Fruit fly (Drosophila melanogaster) ovary, adult (tissue): ENCODE results near the gene Pex7.

ENCODE experiments used
- CG17801 ChIP-seq: fragments of 200-800 bp; optimal IDR thresholded peaks from 2 replicates; lab custom pipeline; 2019; ENCODE audit warnings: missing biosample characterization, mild to moderate bottlenecking, missing genetic modification characterization, moderate library complexity; ENCODE audit not compliant: partially characterized antibody

Gene Pex7

DNA sequence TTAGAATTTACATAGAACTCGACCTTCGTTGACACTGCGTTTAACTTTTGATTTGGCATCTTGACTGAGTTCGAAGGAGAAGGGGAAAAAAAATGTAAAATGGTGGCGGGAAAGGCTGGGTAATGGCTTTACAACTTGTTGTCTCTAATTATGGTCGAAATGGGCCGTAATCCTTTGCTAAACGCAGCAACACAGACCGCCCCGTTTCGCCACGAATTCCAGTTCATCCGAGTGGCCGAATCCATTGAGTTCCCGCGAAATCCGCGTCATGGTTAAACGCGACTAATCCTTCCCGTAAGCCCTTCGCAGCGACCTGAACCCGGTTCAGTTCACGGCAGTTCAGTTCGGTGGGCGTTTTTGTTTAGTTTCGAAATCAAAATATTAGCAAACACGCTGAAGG is 19.2 kb downstream of the Pex7 start:
- TF ChIP-seq CG17801: no peak

dm6 chr3L:8667809-8668593 is 21.1 kb downstream of the Pex7 start:
- TF ChIP-seq CG17801: no peak

dm6 chr3L:8669087-8669486 is 22.1 kb downstream of the Pex7 start:
- no peak for TF ChIP-seq CG17801

DNA sequence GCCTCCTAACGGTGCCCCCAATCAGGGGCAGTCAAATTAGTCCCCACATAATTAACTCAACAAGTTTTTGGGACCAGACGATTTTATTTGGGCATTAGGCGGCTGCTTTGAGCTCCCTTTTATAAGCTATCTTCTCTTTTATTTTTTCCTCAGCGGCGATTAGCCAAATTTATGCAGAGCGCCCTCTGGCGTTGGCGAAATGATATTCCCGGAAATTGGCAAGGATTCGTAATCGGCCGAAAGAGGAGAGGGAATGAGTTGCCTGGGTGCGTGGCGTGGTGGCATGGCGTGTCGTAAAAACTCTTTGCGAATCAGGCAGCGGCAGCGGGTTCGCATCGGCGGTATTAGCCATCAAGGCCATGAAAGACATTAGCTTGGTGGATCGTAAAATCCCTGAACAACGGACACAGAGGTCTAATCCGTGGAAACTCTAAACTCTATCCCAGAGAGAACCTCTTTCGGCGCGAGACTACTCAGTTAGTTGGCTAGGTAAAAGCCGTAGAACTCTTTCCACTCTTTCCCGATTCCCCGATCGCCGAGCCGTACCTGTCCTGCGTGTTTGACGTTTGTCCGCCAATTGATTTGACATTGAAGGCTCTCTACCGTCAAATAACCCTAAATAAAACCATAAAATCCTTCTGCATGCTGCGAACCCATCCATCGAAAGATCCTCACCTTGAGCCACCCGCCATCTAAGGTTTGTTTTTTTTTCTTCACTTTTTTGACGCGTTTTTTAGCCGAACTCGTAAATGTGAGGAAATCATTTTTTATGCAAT is 23.1 kb downstream of the Pex7 start:
- no peak for TF ChIP-seq CG17801

DNA sequence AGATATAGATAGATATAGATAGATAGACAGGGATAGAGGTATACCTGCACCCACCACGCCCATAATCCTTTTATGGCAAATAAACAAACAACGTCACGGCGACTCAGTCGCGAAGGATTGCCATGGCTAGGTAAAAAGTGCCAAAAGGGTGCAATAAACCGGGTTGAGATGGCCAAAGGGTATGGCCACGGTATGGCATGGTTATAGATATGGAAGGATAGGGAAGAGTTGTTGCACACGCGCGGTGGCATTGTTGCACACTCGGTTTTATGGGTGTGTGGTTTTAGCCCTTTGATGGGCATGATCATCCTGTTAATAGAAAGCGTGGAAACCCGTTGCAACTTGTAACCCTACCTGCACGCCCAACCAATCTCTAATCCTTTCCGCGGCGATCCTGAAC is 24.0 kb downstream of the Pex7 start:
- no peak for TF ChIP-seq CG17801

DNA sequence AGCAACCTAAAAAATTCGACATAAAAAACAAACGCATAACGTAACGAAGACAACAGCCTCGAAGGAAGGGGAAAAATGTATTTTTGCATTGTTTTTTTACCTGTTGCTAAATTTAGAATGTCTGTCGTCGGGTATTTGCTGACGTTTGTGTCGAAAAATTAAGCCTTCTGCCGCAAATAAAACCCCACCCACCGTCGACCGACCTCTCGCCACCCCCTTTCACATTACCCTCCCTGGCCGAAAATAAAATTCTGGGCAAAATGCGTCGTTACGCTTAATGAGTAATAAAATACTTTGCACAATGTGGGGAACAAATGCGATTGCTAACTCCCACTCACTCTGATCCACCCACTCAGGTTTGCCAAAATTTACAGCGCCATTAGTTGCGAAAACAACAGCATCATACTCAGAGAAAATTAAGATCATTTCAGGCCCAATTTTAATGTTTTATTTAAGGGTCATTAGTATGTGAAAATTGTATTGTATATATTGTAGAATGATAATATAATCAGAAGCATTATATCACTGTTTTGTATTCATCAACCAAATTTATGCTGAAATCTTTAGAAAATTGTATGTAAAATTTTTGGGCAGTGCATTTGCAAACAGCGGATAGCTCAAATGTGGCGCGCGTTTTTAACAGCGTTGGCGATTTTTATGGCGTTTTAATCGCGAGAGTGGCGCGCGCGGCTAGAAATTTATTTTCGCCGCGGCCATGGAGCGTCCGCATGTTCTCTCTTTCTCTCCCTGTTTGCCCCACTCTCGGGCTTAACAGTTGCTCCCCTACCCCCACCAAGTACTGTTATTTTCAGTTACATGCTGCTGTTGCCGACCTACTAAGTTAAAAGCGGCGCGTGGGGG is 25.5 kb downstream of the Pex7 start:
- TF ChIP-seq CG17801: no peak

dm6 chr3L:8673377-8674000 is 26.5 kb downstream of the Pex7 start:
- TF ChIP-seq CG17801: no peak

- no peak for TF ChIP-seq CG17801
Observed at dm6 chr3L:8675029-8675544, 28.1 kb downstream of the Pex7 start.

DNA sequence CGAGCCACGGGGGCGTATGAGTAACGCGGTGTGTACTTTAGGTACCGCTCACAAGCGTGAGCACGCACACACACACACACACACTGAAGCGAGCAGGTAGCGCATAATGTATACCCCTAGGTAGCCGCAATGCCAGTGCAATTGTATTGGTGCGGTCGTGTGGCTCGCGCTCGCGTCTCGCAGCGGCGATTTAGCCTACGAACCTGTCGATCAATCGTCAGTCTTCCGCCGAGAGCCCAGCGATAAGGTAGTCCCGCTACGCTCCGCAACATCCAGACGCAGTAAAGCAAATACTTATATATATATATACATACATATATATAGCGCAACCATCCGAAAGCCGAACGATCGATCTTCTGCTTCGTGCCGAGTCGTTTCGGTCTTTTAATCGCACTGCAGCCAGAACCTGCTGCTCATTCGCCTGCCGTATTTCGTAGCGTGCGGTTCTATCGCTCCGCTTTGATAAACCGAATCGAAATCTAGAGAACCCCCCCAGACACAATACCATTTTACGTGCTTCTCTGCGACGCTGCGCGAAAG is 28.7 kb downstream of the Pex7 start, which contains the start of gene hry:
TSS of gene hry (plus strand) at position 215 of the 540 bp plus-strand sequence.
- TF ChIP-seq CG17801: peak; percentile 88

- no peak for TF ChIP-seq CG17801
Observed at dm6 chr3L:8676500-8676899, 29.6 kb downstream of the Pex7 start.

- TF ChIP-seq CG17801: no peak
Observed at dm6 chr3L:8677774-8678173, 30.8 kb downstream of the Pex7 start.

- TF ChIP-seq CG17801: no peak
Observed at dm6 chr3L:8680353-8680752, 33.4 kb downstream of the Pex7 start.

DNA sequence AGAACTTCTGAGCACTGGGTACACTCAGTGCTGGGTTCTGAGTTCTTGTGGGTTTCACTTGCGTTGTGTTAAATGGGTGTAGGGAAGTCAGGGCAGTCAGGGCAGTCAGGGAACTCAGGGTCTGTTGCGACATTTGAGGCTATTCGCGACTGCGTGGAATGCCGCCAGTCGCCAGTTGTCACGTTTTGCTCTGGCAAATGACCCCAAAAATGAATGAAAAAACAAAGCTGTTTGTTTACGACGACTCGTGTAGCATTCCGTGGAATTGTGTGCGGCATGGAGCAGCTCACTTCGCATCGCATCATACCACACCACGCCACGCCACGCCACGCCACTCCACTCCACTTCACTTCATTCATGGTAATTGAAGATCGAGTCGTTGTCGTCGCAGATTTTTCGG is 34.3 kb downstream of the Pex7 start:
- TF ChIP-seq CG17801: no peak

DNA sequence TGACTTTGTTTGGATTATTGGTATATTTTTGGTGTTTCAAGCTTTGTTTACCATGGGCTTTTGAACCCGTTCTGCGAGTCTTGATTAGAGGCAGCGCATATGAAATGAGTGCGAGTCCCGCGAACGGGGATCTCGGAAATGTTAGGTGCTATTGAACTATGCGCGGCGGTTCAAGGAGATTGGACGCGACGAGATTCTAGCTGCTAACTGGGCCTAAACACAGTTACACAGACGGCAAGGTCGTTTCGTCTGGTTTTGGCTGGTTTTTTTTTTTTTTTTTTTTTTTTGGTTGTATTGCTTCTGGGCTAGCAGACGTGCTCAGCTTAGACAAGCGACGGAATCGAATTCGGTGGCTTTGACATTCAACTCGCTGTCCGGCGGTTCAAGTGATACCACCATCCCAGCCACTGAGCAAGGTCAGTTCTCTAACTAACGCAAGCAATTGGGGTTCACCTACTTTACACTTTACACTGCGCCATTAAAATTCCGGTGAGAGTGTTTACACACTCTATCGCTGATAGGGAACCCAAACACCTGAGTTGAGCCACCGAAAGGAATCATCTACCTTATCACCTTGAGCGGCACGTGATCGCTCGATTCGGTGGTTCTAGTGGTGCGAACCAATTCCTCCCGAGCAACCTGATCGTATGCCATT is 35.1 kb downstream of the Pex7 start:
- no peak for TF ChIP-seq CG17801
